Worm (Caenorhabditis elegans): Measurements from ENCODE around the gene F02A9.7.

DNA sequence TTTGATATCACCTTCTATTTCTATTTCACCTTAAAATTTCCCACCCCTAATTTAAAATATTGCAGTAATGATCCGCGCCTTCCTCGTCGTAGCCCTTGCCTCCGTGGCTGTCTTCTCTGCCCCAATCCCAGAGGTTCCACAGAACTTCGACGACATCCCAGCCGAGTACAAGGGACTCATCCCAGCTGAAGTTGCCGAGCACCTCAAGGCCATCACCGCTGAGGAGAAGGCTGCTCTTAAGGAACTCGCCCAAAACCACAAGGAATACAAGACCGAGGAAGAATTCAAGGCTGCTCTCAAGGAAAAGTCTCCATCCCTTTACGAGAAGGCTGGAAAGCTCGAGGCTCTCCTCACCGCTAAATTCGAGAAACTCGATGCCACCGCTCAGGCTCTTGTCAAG is 6.3 kb upstream of the F02A9.7 start, which contains the start of gene far-2:
- TF ChIP-seq ztf-11 (tag; optimal IDR thresholded peaks at IDR 0.05) (no peak), nhr-28 (tag; optimal IDR thresholded peaks at IDR 0.05) (no peak), unc-62 (GFP tag; optimal IDR thresholded peaks at IDR 0.05) (no peak), nhr-237 (tag; optimal IDR thresholded peaks at IDR 0.05) (no peak), snpc-4 (tag; optimal IDR thresholded peaks at IDR 0.05) (no peak), pha-4 (tag; optimal IDR thresholded peaks at IDR 0.05) (no peak), unc-39 (tag; optimal IDR thresholded peaks at IDR 0.05) (no peak), nhr-12 (tag; optimal IDR thresholded peaks at IDR 0.05) (no peak), mab-5 (tag; optimal IDR thresholded peaks at IDR 0.05) (no peak), mep-1 (tag; optimal IDR thresholded peaks at IDR 0.05) (no peak), flh-1 (GFP tag; optimal IDR thresholded peaks at IDR 0.05) (no peak), elt-3 (tag; optimal IDR thresholded peaks at IDR 0.05) (no peak), elt-1 (tag; optimal IDR thresholded peaks at IDR 0.05; ENCODE audit: borderline replicate concordance, insufficient read depth) (no peak)

Data from whole organism, mixed stage, embryonic.